Fruit fly (Drosophila melanogaster) whole organism, prepupa: ENCODE data around the gene CG17959.

Experiments used
- Blimp-1 ChIP-seq: fragments of 200-800 bp; sonication (Bioruptor generic); optimal IDR thresholded peaks from 3 replicates; lab custom pipeline; 2017; ENCODE audit warnings: missing biosample characterization, missing genetic modification characterization, mild to moderate bottlenecking, moderate library complexity, missing genetic modification reagents
- CG10631 ChIP-seq: fragments of 200-800 bp; sonication (Bioruptor generic); optimal IDR thresholded peaks from 2 replicates; lab custom pipeline; 2016; ENCODE audit warnings: missing biosample characterization, missing genetic modification characterization
- CG11294 ChIP-seq: fragments of 200-800 bp; sonication (Bioruptor generic); IDR thresholded peaks from 2 replicates; pipeline ENCODE4 v1.3.6; 2022; ENCODE audit warnings: missing biosample characterization, missing genetic modification characterization
- CG11762 ChIP-seq: fragments of 200-800 bp; sonication (Bioruptor generic); optimal IDR thresholded peaks from 3 replicates; lab custom pipeline; 2016; ENCODE audit warnings: missing biosample characterization, missing genetic modification characterization; ENCODE audit not compliant: insufficient read depth
- CG11902 ChIP-seq: fragments of 200-800 bp; sonication (Bioruptor generic); optimal IDR thresholded peaks from 3 replicates; lab custom pipeline; 2016; ENCODE audit warnings: missing biosample characterization, missing genetic modification characterization
- CG15336 ChIP-seq: fragments of 200-800 bp; sonication (Bioruptor generic); IDR thresholded peaks from 2 replicates; pipeline ENCODE4 v1.3.6; 2022; ENCODE audit warnings: missing biosample characterization, missing genetic modification characterization
- CG1621 ChIP-seq: fragments of 200-800 bp; sonication (Bioruptor generic); optimal IDR thresholded peaks from 3 replicates; lab custom pipeline; 2018; ENCODE audit warnings: missing biosample characterization, mild to moderate bottlenecking, missing genetic modification characterization
- CG3032 ChIP-seq: fragments of 200-800 bp; optimal IDR thresholded peaks from 2 replicates; lab custom pipeline; 2019; ENCODE audit warnings: missing biosample characterization, mild to moderate bottlenecking, missing genetic modification characterization, moderate library complexity
- CG31627 ChIP-seq: fragments of 200-800 bp; sonication (Bioruptor generic); optimal IDR thresholded peaks from 3 replicates; lab custom pipeline; 2016; ENCODE audit warnings: missing biosample characterization, missing genetic modification characterization
- CG32006 ChIP-seq: fragments of 200-800 bp; sonication (Bioruptor generic); optimal IDR thresholded peaks from 3 replicates; lab custom pipeline; 2017; ENCODE audit warnings: missing biosample characterization, mild to moderate bottlenecking, missing genetic modification characterization
- CG6163 ChIP-seq: fragments of 200-800 bp; sonication (Bioruptor generic); IDR thresholded peaks from 3 replicates; pipeline ENCODE4 v1.3.6; 2022; ENCODE audit warnings: missing biosample characterization, missing genetic modification characterization
- CG6276 ChIP-seq: fragments of 200-800 bp; sonication (Bioruptor generic); optimal IDR thresholded peaks from 2 replicates; lab custom pipeline; 2017; ENCODE audit warnings: missing biosample characterization, mild to moderate bottlenecking, missing genetic modification characterization
- CG6792 ChIP-seq: fragments of 200-800 bp; sonication (Bioruptor generic); optimal IDR thresholded peaks from 3 replicates; lab custom pipeline; 2016; ENCODE audit warnings: missing biosample characterization, missing genetic modification characterization
- CG6854 ChIP-seq: fragments of 200-800 bp; sonication (Bioruptor generic); optimal IDR thresholded peaks from 2 replicates; lab custom pipeline; 2017; ENCODE audit warnings: missing biosample characterization, mild to moderate bottlenecking, missing genetic modification characterization
- CG7368 ChIP-seq: fragments of 200-800 bp; sonication (Bioruptor generic); optimal IDR thresholded peaks from 3 replicates; lab custom pipeline; 2016; ENCODE audit warnings: missing biosample characterization, missing genetic modification characterization
- CG8119 ChIP-seq: fragments of 200-800 bp; sonication (Bioruptor generic); IDR thresholded peaks from 3 replicates; pipeline ENCODE4 v1.3.6; 2022; ENCODE audit warnings: missing biosample characterization, missing genetic modification characterization
- CG8319 ChIP-seq: fragments of 200-800 bp; sonication (Bioruptor generic); optimal IDR thresholded peaks from 3 replicates; lab custom pipeline; 2016; ENCODE audit warnings: missing biosample characterization, missing genetic modification characterization
- CG8632 ChIP-seq: fragments of 200-800 bp; sonication (Bioruptor generic); optimal IDR thresholded peaks from 3 replicates; lab custom pipeline; 2016; ENCODE audit warnings: missing biosample characterization, missing genetic modification characterization
- CG9139 ChIP-seq: fragments of 200-800 bp; sonication (Bioruptor generic); optimal IDR thresholded peaks from 3 replicates; lab custom pipeline; 2017; ENCODE audit warnings: missing biosample characterization, mild to moderate bottlenecking, missing genetic modification characterization
- Eip75B ChIP-seq: fragments of 200-800 bp; sonication (Bioruptor generic); optimal IDR thresholded peaks from 3 replicates; lab custom pipeline; 2016; ENCODE audit warnings: missing biosample characterization, missing genetic modification characterization
- Eip78C ChIP-seq: fragments of 200-800 bp; sonication (Bioruptor generic); peaks from one replicate; lab custom pipeline; 2016; ENCODE audit warnings: missing biosample characterization, missing genetic modification characterization
- Ets96B ChIP-seq: fragments of 200-800 bp; optimal IDR thresholded peaks from 2 replicates; lab custom pipeline; 2019; ENCODE audit warnings: missing biosample characterization, mild to moderate bottlenecking, missing genetic modification characterization, moderate library complexity
- Gug ChIP-seq: fragments of 200-800 bp; sonication (Bioruptor generic); IDR thresholded peaks from 2 replicates; pipeline ENCODE4 v1.3.6; 2022; ENCODE audit warnings: missing biosample characterization, missing genetic modification characterization
- Hr38 ChIP-seq: sonication (Bioruptor generic); optimal IDR thresholded peaks from 2 replicates; lab custom pipeline; 2016; ENCODE audit warnings: missing biosample characterization, missing genetic modification characterization
- Lpt ChIP-seq: fragments of 200-800 bp; sonication (Bioruptor generic); optimal IDR thresholded peaks from 3 replicates; lab custom pipeline; 2016; ENCODE audit warnings: missing biosample characterization, missing genetic modification characterization
- Met ChIP-seq: fragments of 200-800 bp; sonication (Bioruptor generic); optimal IDR thresholded peaks from 3 replicates; lab custom pipeline; 2016; ENCODE audit warnings: missing biosample characterization, missing genetic modification characterization
- Smox ChIP-seq: fragments of 200-800 bp; sonication (Bioruptor generic); optimal IDR thresholded peaks from 3 replicates; lab custom pipeline; 2016; ENCODE audit warnings: missing biosample characterization, missing genetic modification characterization
- Sox15 ChIP-seq: fragments of 200-800 bp; sonication (Bioruptor generic); optimal IDR thresholded peaks from 3 replicates; lab custom pipeline; 2016; ENCODE audit warnings: missing biosample characterization, missing genetic modification characterization
- achi ChIP-seq: fragments of 200-800 bp; sonication (Bioruptor generic); optimal IDR thresholded peaks from 3 replicates; lab custom pipeline; 2016; ENCODE audit warnings: missing biosample characterization, missing genetic modification characterization
- acj6 ChIP-seq: fragments of 200-800 bp; sonication (Bioruptor generic); optimal IDR thresholded peaks from 3 replicates; lab custom pipeline; 2016; ENCODE audit warnings: missing biosample characterization, missing genetic modification characterization
- cyc ChIP-seq: fragments of 200-800 bp; sonication (Bioruptor generic); optimal IDR thresholded peaks from 3 replicates; lab custom pipeline; 2016; ENCODE audit warnings: missing biosample characterization, missing genetic modification characterization
- dac ChIP-seq: fragments of 200-800 bp; sonication (Bioruptor generic); optimal IDR thresholded peaks from 2 replicates; lab custom pipeline; 2017; ENCODE audit warnings: missing biosample characterization, mild to moderate bottlenecking, missing genetic modification characterization
- dsx ChIP-seq: fragments of 200-800 bp; optimal IDR thresholded peaks from 3 replicates; lab custom pipeline; 2019; ENCODE audit warnings: missing biosample characterization, mild to moderate bottlenecking, missing genetic modification characterization, moderate library complexity; ENCODE audit not compliant: poor library complexity, severe bottlenecking
- eg ChIP-seq: fragments of 200-800 bp; sonication (Bioruptor generic); IDR thresholded peaks from 3 replicates; pipeline ENCODE4 v1.3.6; 2022; ENCODE audit warnings: missing biosample characterization, missing genetic modification characterization
- fd59A ChIP-seq: fragments of 200-800 bp; sonication (Bioruptor generic); optimal IDR thresholded peaks from 2 replicates; lab custom pipeline; 2017; ENCODE audit warnings: missing biosample characterization, mild to moderate bottlenecking, missing genetic modification characterization, missing genetic modification reagents
- fd85E ChIP-seq: fragments of 200-800 bp; sonication (Bioruptor generic); optimal IDR thresholded peaks from 3 replicates; lab custom pipeline; 2016; ENCODE audit warnings: missing biosample characterization, missing genetic modification characterization
- fkh ChIP-seq: fragments of 200-800 bp; sonication (Bioruptor generic); optimal IDR thresholded peaks from 3 replicates; lab custom pipeline; 2017; ENCODE audit warnings: missing biosample characterization, mild to moderate bottlenecking, missing genetic modification characterization, moderate library complexity
- lz ChIP-seq: fragments of 200-800 bp; sonication (Bioruptor generic); optimal IDR thresholded peaks from 3 replicates; lab custom pipeline; 2016; ENCODE audit warnings: missing biosample characterization, missing genetic modification characterization
- net ChIP-seq: fragments of 200-800 bp; sonication (Bioruptor generic); optimal IDR thresholded peaks from 3 replicates; lab custom pipeline; 2016; ENCODE audit warnings: missing biosample characterization, missing genetic modification characterization
- pdm3 ChIP-seq: fragments of 200-800 bp; sonication (Bioruptor generic); optimal IDR thresholded peaks from 3 replicates; lab custom pipeline; 2016; ENCODE audit warnings: missing biosample characterization, missing genetic modification characterization
- salr ChIP-seq, 2 experiments: fragments of 200-800 bp; sonication (Bioruptor generic); optimal IDR thresholded peaks; 3 replicates each; lab custom pipeline; 2016 to 2018; ENCODE audit warnings: missing biosample characterization in 2 of 2, missing genetic modification characterization in 2 of 2, mild to moderate bottlenecking in 1 of 2
- spab ChIP-seq: fragments of 200-800 bp; sonication (Bioruptor generic); optimal IDR thresholded peaks from 2 replicates; lab custom pipeline; 2017; ENCODE audit warnings: missing biosample characterization, mild to moderate bottlenecking, missing genetic modification characterization, missing genetic modification reagents
- svp ChIP-seq: fragments of 200-800 bp; sonication (Bioruptor generic); peaks from one replicate; lab custom pipeline; 2016; ENCODE audit warnings: missing biosample characterization, missing genetic modification characterization
- vri ChIP-seq: fragments of 200-800 bp; sonication (Bioruptor generic); optimal IDR thresholded peaks from 3 replicates; lab custom pipeline; 2016; ENCODE audit warnings: missing biosample characterization, mild to moderate bottlenecking, missing genetic modification characterization

Gene CG17959

dm6 chrX:2934827-2935226 lies 12.1 kb upstream of the CG17959 start, which contains the start of gene CG3592:
CG3592 (plus strand) TSS chrX:2935127.
- TF ChIP-seq Gug (GFP tag; lab: Robert Waterston, UW) (no peak), achi (GFP tag; lab: Kevin White, UChicago) (no peak), spab (GFP tag; lab: Kevin White, UChicago) (no peak), Eip75B (no peak), Ets96B (tag; lab: Kevin White, UChicago) (no peak), CG8119 (GFP tag; lab: Robert Waterston, UW) (no peak), CG8632 (GFP tag; lab: Kevin White, UChicago) (no peak), CG11294 (GFP tag; lab: Robert Waterston, UW) (no peak), CG10631 (GFP tag; lab: Kevin White, UChicago) (no peak), dac (GFP tag; lab: Kevin White, UChicago) (no peak), svp (GFP tag; lab: Kevin White, UChicago) (no peak), CG11762 (no peak), CG6854 (GFP tag; lab: Kevin White, UChicago) (no peak), Met (GFP tag; lab: Kevin White, UChicago) (no peak)

dm6 chrX:2936727-2937126 lies 10.2 kb upstream of the CG17959 start, which contains the start of gene CG3598:
CG3598 (plus strand) TSS chrX:2937027.
- no peak for TF ChIP-seq CG3032

- TF ChIP-seq Sox15 (GFP tag; lab: Kevin White, UChicago) (no peak), CG15336 (GFP tag; lab: Robert Waterston, UW) (no peak), Blimp-1 (GFP tag; lab: Kevin White, UChicago) (no peak), salr (GFP tag; optimal IDR thresholded peaks at IDR 0.05; lab: Kevin White, UChicago) (no peak), CG31627 (GFP tag; lab: Kevin White, UChicago) (no peak), Met (GFP tag; lab: Kevin White, UChicago) (no peak), vri (no peak), CG11902 (GFP tag; lab: Kevin White, UChicago) (no peak), eg (GFP tag; lab: Robert Waterston, UW) (no peak), CG6792 (GFP tag; lab: Kevin White, UChicago) (no peak), CG6276 (no peak), pdm3 (GFP tag; lab: Kevin White, UChicago) (no peak), lz (no peak)
Measured at dm6 chrX:2938556-2938955, 8.3 kb upstream of the CG17959 start, which contains the start of gene CG14420. CG14420 (plus strand) TSS chrX:2938856.

- no peak for TF ChIP-seq Blimp-1 (GFP tag; lab: Kevin White, UChicago)
- no peak for TF ChIP-seq Sox15 (GFP tag; lab: Kevin White, UChicago)
- TF ChIP-seq Lpt (GFP tag; lab: Kevin White, UChicago): no peak
- no peak for TF ChIP-seq CG9139 (GFP tag; lab: Kevin White, UChicago)
- no peak for TF ChIP-seq Eip78C (GFP tag; lab: Kevin White, UChicago)
- TF ChIP-seq CG8632 (GFP tag; lab: Kevin White, UChicago): no peak
- TF ChIP-seq achi (GFP tag; lab: Kevin White, UChicago): no peak
- no peak for TF ChIP-seq CG8119 (GFP tag; lab: Robert Waterston, UW)
Measured at dm6 chrX:2941108-2941507, 5.8 kb upstream of the CG17959 start, which contains the start of gene CG14421. CG14421 (plus strand) TSS chrX:2941408.

dm6 chrX:2943086-2943485 lies 3.8 kb upstream of the CG17959 start, which contains the start of gene CG14422:
CG14422 (plus strand) TSS chrX:2943386.
- TF ChIP-seq dsx (GFP tag; lab: Kevin White, UChicago) (no peak), acj6 (GFP tag; lab: Kevin White, UChicago) (no peak), CG8319 (GFP tag; lab: Kevin White, UChicago) (no peak), CG32006 (GFP tag; lab: Kevin White, UChicago) (no peak), Hr38 (GFP tag; lab: Kevin White, UChicago) (no peak), CG1621 (tag; lab: Kevin White, UChicago) (no peak), fd59A (no peak), svp (GFP tag; lab: Kevin White, UChicago) (no peak), CG6163 (GFP tag; lab: Robert Waterston, UW) (no peak), CG15336 (GFP tag; lab: Robert Waterston, UW) (no peak), fd85E (GFP tag; lab: Kevin White, UChicago) (no peak), spab (GFP tag; lab: Kevin White, UChicago) (no peak), CG8632 (GFP tag; lab: Kevin White, UChicago) (no peak), cyc (no peak), CG7368 (GFP tag; lab: Kevin White, UChicago) (no peak), Lpt (GFP tag; lab: Kevin White, UChicago) (no peak), Smox (GFP tag; lab: Kevin White, UChicago) (no peak), Sox15 (GFP tag; lab: Kevin White, UChicago) (no peak), fkh (GFP tag; lab: Kevin White, UChicago) (no peak), net (GFP tag; lab: Kevin White, UChicago) (no peak)
- TF ChIP-seq, all 60 proteins: peak for 0
